Worm (Caenorhabditis elegans) whole organism, L2 larva: ENCODE data around the gene mxl-2.

ENCODE experiments used
- R02D3.7 ChIP-seq: fragments of 150-350 bp; optimal IDR thresholded peaks from 2 replicates; lab custom pipeline; 2014; ENCODE audit warnings: missing biosample characterization, missing genetic modification characterization
- aly-2 ChIP-seq: fragments of 150-350 bp; optimal IDR thresholded peaks from 2 replicates; lab custom pipeline; 2014; ENCODE audit warnings: missing biosample characterization, missing genetic modification characterization
- ceh-82 ChIP-seq: fragments of 150-350 bp; optimal IDR thresholded peaks from 2 replicates; lab custom pipeline; 2014; ENCODE audit warnings: missing biosample characterization, missing genetic modification characterization
- crh-2 ChIP-seq: sonication (generic microtip); optimal IDR thresholded peaks from 2 replicates; lab custom pipeline; 2017; ENCODE audit warnings: missing biosample characterization, missing genetic modification characterization
- fos-1 ChIP-seq: fragments of 150-350 bp; optimal IDR thresholded peaks from 2 replicates; lab custom pipeline; 2014; ENCODE audit warnings: missing biosample characterization, missing genetic modification characterization
- lsy-2 ChIP-seq, 2 experiments: fragments of 150-350 bp in 1 of 2; sonication (generic microtip) in 1 of 2; optimal IDR thresholded peaks; 2 replicates each; lab custom pipeline; 2014 to 2017; ENCODE audit warnings: missing biosample characterization in 2 of 2, missing genetic modification characterization in 2 of 2
- mdl-1 ChIP-seq, 2 experiments: fragments of 150-350 bp in 1 of 2; sonication (generic microtip) in 1 of 2; optimal IDR thresholded peaks; 2 replicates each; lab custom pipeline; 2017; ENCODE audit warnings: missing biosample characterization in 2 of 2, missing genetic modification characterization in 2 of 2
- nhr-12 ChIP-seq: fragments of 150-350 bp; optimal IDR thresholded peaks from 2 replicates; lab custom pipeline; 2014; ENCODE audit warnings: missing biosample characterization, missing genetic modification characterization

DNA sequence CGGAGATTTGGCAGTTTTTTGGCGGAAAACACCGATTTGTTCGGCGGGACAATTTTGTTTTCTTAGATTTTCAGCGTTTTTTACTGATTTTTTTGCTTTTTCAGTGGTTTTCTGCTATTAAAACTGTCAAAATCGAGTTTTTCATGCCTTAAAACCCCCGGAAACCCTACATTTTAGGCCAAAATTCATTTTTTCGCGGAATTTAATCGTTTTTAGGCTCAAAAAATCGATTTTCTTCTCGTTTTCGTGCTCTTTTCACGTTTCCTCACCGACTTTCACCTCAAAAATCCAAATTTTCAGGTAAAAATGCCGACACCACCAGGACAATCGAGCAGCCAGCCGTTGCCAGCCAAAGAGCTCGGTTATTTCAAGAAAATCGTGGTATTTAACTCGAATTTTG lies 47.6 kb upstream of the mxl-2 start, which contains the start of gene hpo-29:
- TF ChIP-seq aly-2 (tag; lab: Kevin White, UChicago) (no peak), ceh-82 (no peak), crh-2 (tag; lab: Kevin White, UChicago) (no peak), lsy-2 (tag; optimal IDR thresholded peaks at IDR 0.05; lab: Kevin White, UChicago) (no peak), fos-1 (tag; lab: Kevin White, UChicago) (no peak), nhr-12 (tag; lab: Kevin White, UChicago) (no peak), mdl-1 (tag; optimal IDR thresholded peaks at IDR 0.05; lab: Kevin White, UChicago) (no peak), R02D3.7 (no peak)
